Worm (Caenorhabditis elegans) whole organism, early embryonic: ENCODE results near the gene clh-3.

Experiments used
- F13C5.2 ChIP-seq: sonication (generic microtip); optimal IDR thresholded peaks from 2 replicates; lab custom pipeline; 2017; ENCODE audit warnings: mild to moderate bottlenecking, missing genetic modification characterization, inconsistent platforms, missing compliant biosample characterization
- ama-1 ChIP-seq: fragments of 150-350 bp; optimal IDR thresholded peaks from 2 replicates; lab custom pipeline; 2014
- ceh-13 ChIP-seq: fragments of 200-800 bp; sonication (Bioruptor generic); optimal IDR thresholded peaks from 2 replicates; lab custom pipeline; 2018; ENCODE audit warnings: mild to moderate bottlenecking, missing genetic modification characterization, missing compliant biosample characterization
- ceh-36 ChIP-seq: sonication (generic microtip); optimal IDR thresholded peaks from 2 replicates; lab custom pipeline; 2016; ENCODE audit warnings: missing genetic modification characterization, inconsistent platforms, missing compliant biosample characterization
- ets-7 ChIP-seq: sonication (generic microtip); optimal IDR thresholded peaks from 2 replicates; lab custom pipeline; 2016; ENCODE audit warnings: missing genotype, missing genetic modification characterization, missing compliant biosample characterization
- flt-1 ChIP-seq: fragments of 200-800 bp; sonication (Bioruptor generic); IDR thresholded peaks from 2 replicates; pipeline ENCODE4 v1.3.6; 2022; ENCODE audit warnings: missing genetic modification characterization, missing compliant biosample characterization
- hmbx-1 ChIP-seq: sonication (generic microtip); optimal IDR thresholded peaks from 2 replicates; lab custom pipeline; 2016; ENCODE audit warnings: mild to moderate bottlenecking, missing genetic modification characterization, missing compliant biosample characterization
- hmg-4 ChIP-seq: fragments of 200-800 bp; sonication (Bioruptor generic); optimal IDR thresholded peaks from 2 replicates; lab custom pipeline; 2018; ENCODE audit warnings: mild to moderate bottlenecking, missing genetic modification characterization, missing compliant biosample characterization
- hnd-1 ChIP-seq: sonication (generic microtip); optimal IDR thresholded peaks from 2 replicates; lab custom pipeline; 2016; ENCODE audit warnings: missing genetic modification characterization, missing compliant biosample characterization
- scrt-1 ChIP-seq: fragments of 200-800 bp; sonication (Bioruptor generic); IDR thresholded peaks from 2 replicates; pipeline ENCODE4 v1.3.6; 2022; ENCODE audit warnings: missing genetic modification characterization, missing compliant biosample characterization
- tbx-11 ChIP-seq: fragments of 200-800 bp; sonication (Bioruptor generic); IDR thresholded peaks from 2 replicates; pipeline ENCODE4 v1.3.6; 2022; ENCODE audit warnings: missing genetic modification characterization, missing compliant biosample characterization
- tbx-37 ChIP-seq: fragments of 200-800 bp; sonication (Bioruptor generic); conservative IDR thresholded peaks from 2 replicates; pipeline ENCODE4 v1.3.6; 2022; ENCODE audit warnings: missing genetic modification reagents, missing genetic modification characterization, missing compliant biosample characterization

ce11 chrII:7228646-7229200 is 3.0 kb upstream of the clh-3 start, which contains the start of gene F32A5.4:
- TF ChIP-seq ceh-13 (no peak), ama-1 (lab: Kevin White, UChicago) (no peak), scrt-1 (GFP tag; lab: Robert Waterston, UW) (no peak), hmg-4 (GFP tag; lab: Kevin White, UChicago) (no peak), hnd-1 (tag; lab: Kevin White, UChicago) (no peak), F13C5.2 (tag; lab: Kevin White, UChicago) (no peak), ceh-36 (tag; lab: Kevin White, UChicago) (no peak), flt-1 (GFP tag; lab: Robert Waterston, UW) (no peak), ets-7 (tag; lab: Kevin White, UChicago) (no peak), hmbx-1 (tag; lab: Kevin White, UChicago) (no peak), tbx-37 (GFP tag; lab: Robert Waterston, UW) (no peak), tbx-11 (GFP tag; lab: Robert Waterston, UW) (no peak)
